Fruit fly (Drosophila melanogaster): Measurements from ENCODE around the gene Dsk.

The Dsk gene

DNA sequence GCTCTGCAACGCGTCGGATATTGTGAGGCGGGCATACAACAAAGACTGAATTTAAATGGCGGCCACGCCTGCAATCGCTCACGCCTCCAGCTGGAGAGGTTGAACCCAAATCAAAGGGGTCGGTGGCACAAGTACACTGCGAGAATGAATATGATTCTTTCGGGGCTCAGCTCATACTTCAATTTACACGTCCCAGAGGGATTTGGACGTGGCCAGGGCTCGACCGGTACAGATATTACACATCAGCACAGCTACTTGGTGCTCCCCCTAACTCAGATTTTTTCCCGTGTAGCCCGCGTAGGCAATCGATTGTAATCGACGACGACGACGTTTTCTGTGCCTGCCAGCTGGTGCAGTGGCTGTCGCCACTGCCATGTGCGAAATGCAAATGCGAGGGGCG is 24.0 kb upstream of the Dsk start (continued):
- TF ChIP-seq CG10321 (GFP tag; IDR thresholded peaks at IDR 0.05) (peak; percentile 66), kah (GFP tag; optimal IDR thresholded peaks at IDR 0.05) (peak; percentile 56), CG6175 (GFP tag; IDR thresholded peaks at IDR 0.05) (peak; percentile 83), corto (GFP tag; optimal IDR thresholded peaks at IDR 0.05) (no peak), CG7357 (GFP tag; IDR thresholded peaks at IDR 0.05) (peak; percentile 73; the same call in 2 of the 3 replicates), CG1603 (tag; optimal IDR thresholded peaks at IDR 0.05) (peak; percentile 92), fd3F (GFP tag; optimal IDR thresholded peaks at IDR 0.05) (peak; percentile 54), CG4360 (GFP tag; IDR thresholded peaks at IDR 0.05) (peak; percentile 68), dmrt99B (tag; optimal IDR thresholded peaks at IDR 0.05) (peak; percentile 91), nmo (GFP tag; optimal IDR thresholded peaks at IDR 0.05) (peak; percentile 80), Hand (GFP tag; optimal IDR thresholded peaks at IDR 0.05) (no peak), Doc2 (GFP tag; IDR thresholded peaks at IDR 0.05) (peak; percentile 66), CG33557 (GFP tag; optimal IDR thresholded peaks at IDR 0.05) (no peak), Lpt (GFP tag; optimal IDR thresholded peaks at IDR 0.05) (no peak), CG17385 (GFP tag; optimal IDR thresholded peaks at IDR 0.05) (peak; percentile 66), HmgZ (tag; optimal IDR thresholded peaks at IDR 0.05) (peak; percentile 45), zen (tag; optimal IDR thresholded peaks at IDR 0.05) (peak; percentile 35), CG6765 (GFP tag; optimal IDR thresholded peaks at IDR 0.05) (no peak), mld (GFP tag; IDR thresholded peaks at IDR 0.05; ENCODE audit: partially characterized antibody) (no peak), HHEX (GFP tag; optimal IDR thresholded peaks at IDR 0.05) (peak; percentile 81), Nf-YC (tag; optimal IDR thresholded peaks at IDR 0.05) (peak; percentile 27), Hmx (GFP tag; optimal IDR thresholded peaks at IDR 0.05) (no peak), CG5245 (GFP tag; optimal IDR thresholded peaks at IDR 0.05) (peak; percentile 82), CG10366 (GFP tag; IDR thresholded peaks at IDR 0.05) (peak; percentile 91), CG15696 (tag; optimal IDR thresholded peaks at IDR 0.05) (no peak), Usf (GFP tag; optimal IDR thresholded peaks at IDR 0.05) (no peak), CG17186 (GFP tag; optimal IDR thresholded peaks at IDR 0.05) (peak; percentile 44), peb (GFP tag; IDR thresholded peaks at IDR 0.05) (peak; percentile 69; the same call in 1 of the 2 replicates), CG6854 (GFP tag; optimal IDR thresholded peaks at IDR 0.05) (no peak), lab (GFP tag; optimal IDR thresholded peaks at IDR 0.05) (peak; percentile 82), CG18011 (GFP tag; optimal IDR thresholded peaks at IDR 0.05) (peak; percentile 18), ttk (GFP tag; IDR thresholded peaks at IDR 0.05) (peak; percentile 94), Deaf1 (tag; optimal IDR thresholded peaks at IDR 0.05) (peak; percentile 9), sim (GFP tag; IDR thresholded peaks at IDR 0.05) (0 out of 2 replicates have a peak, but pooled peaks have one; percentile 34), ase (GFP tag; IDR thresholded peaks at IDR 0.05) (peak; percentile 87), Sry-δ (GFP tag; optimal IDR thresholded peaks at IDR 0.05) (peak; percentile 40), gsb (GFP tag; IDR thresholded peaks at IDR 0.05) (peak; percentile 74), zen2 (GFP tag; IDR thresholded peaks at IDR 0.05; ENCODE audit: partially characterized antibody) (no peak), Sox102F (GFP tag; optimal IDR thresholded peaks at IDR 0.05) (peak; percentile 87), CrebB (tag; optimal IDR thresholded peaks at IDR 0.05) (peak; percentile 51), sens-2 (GFP tag; IDR thresholded peaks at IDR 0.05) (peak; percentile 69), en (GFP tag; optimal IDR thresholded peaks at IDR 0.05) (peak; percentile 46), Hr51 (GFP tag; optimal IDR thresholded peaks at IDR 0.05) (peak; percentile 40 to 85), ci (GFP tag; IDR thresholded peaks at IDR 0.05) (peak; percentile 95), ac (GFP tag; optimal IDR thresholded peaks at IDR 0.05) (no peak), Nf-YA (GFP tag; IDR thresholded peaks at IDR 0.05) (peak; percentile 87), Atf3 (GFP tag; optimal IDR thresholded peaks at IDR 0.05) (peak; percentile 63), CG10979 (tag; optimal IDR thresholded peaks at IDR 0.05) (peak; percentile 67), onecut (GFP tag; IDR thresholded peaks at IDR 0.05) (peak; percentile 84), CG6254 (GFP tag; optimal IDR thresholded peaks at IDR 0.05) (peak; percentile 60)

All from whole organism, embryonic.